Worm (Caenorhabditis elegans) whole organism, L2 larva: Measurements from ENCODE around the gene Y54H5A.2.
A peak's percentile ranks its signal among the peaks of the same experiment; 100 is the strongest.

ENCODE experiments used
- C34F6.9 ChIP-seq: fragments of 150-350 bp; optimal IDR thresholded peaks from 2 replicates; lab custom pipeline; 2014; ENCODE audit warnings: missing biosample characterization, missing genetic modification characterization
- F13H6.1 ChIP-seq: sonication (generic microtip); optimal IDR thresholded peaks from 2 replicates; lab custom pipeline; 2016; ENCODE audit warnings: missing genetic modification characterization, missing compliant biosample characterization
- R02D3.7 ChIP-seq: fragments of 150-350 bp; optimal IDR thresholded peaks from 2 replicates; lab custom pipeline; 2014; ENCODE audit warnings: missing biosample characterization, missing genetic modification characterization
- ZK546.5 ChIP-seq: sonication (generic microtip); optimal IDR thresholded peaks from 2 replicates; lab custom pipeline; 2017; ENCODE audit warnings: missing biosample characterization, missing genetic modification characterization
- alr-1 ChIP-seq: fragments of 150-350 bp; optimal IDR thresholded peaks from 2 replicates; lab custom pipeline; 2014; ENCODE audit warnings: missing biosample characterization, missing genetic modification characterization
- aly-2 ChIP-seq: fragments of 150-350 bp; optimal IDR thresholded peaks from 2 replicates; lab custom pipeline; 2014; ENCODE audit warnings: missing biosample characterization, missing genetic modification characterization
- ama-1 ChIP-seq: fragments of 150-350 bp; optimal IDR thresholded peaks from 2 replicates; lab custom pipeline; 2018; ENCODE audit warnings: inconsistent platforms
- blmp-1 ChIP-seq: sonication (generic microtip); optimal IDR thresholded peaks from 2 replicates; lab custom pipeline; 2017; ENCODE audit warnings: missing genetic modification characterization, mild to moderate bottlenecking, missing compliant biosample characterization, antibody characterized with exemption, moderate library complexity; ENCODE audit not compliant: insufficient read depth
- ceh-16 ChIP-seq: fragments of 150-350 bp; optimal IDR thresholded peaks from 2 replicates; lab custom pipeline; 2014; ENCODE audit warnings: missing biosample characterization, missing genetic modification characterization
- ceh-82 ChIP-seq: fragments of 150-350 bp; optimal IDR thresholded peaks from 2 replicates; lab custom pipeline; 2014; ENCODE audit warnings: missing biosample characterization, missing genetic modification characterization
- crh-2 ChIP-seq: sonication (generic microtip); optimal IDR thresholded peaks from 2 replicates; lab custom pipeline; 2017; ENCODE audit warnings: missing biosample characterization, missing genetic modification characterization
- dmd-4 ChIP-seq: sonication (generic microtip); optimal IDR thresholded peaks from 2 replicates; lab custom pipeline; 2017; ENCODE audit warnings: missing biosample characterization, missing genetic modification characterization
- fos-1 ChIP-seq: fragments of 150-350 bp; optimal IDR thresholded peaks from 2 replicates; lab custom pipeline; 2014; ENCODE audit warnings: missing biosample characterization, missing genetic modification characterization
- gmeb-1 ChIP-seq: fragments of 150-350 bp; optimal IDR thresholded peaks from 2 replicates; lab custom pipeline; 2014; ENCODE audit warnings: missing biosample characterization, missing genetic modification characterization
- lin-11 ChIP-seq: fragments of 150-350 bp; sonication (generic microtip); optimal IDR thresholded peaks from 2 replicates; lab custom pipeline; 2014; ENCODE audit warnings: missing biosample characterization, missing genetic modification characterization, inconsistent platforms, mixed read lengths
- lin-13 ChIP-seq: fragments of 150-350 bp; optimal IDR thresholded peaks from 2 replicates; lab custom pipeline; 2014; ENCODE audit warnings: missing biosample characterization, missing genetic modification reagents, missing genetic modification characterization
- lsy-2 ChIP-seq, 2 experiments: fragments of 150-350 bp in 1 of 2; sonication (generic microtip) in 1 of 2; optimal IDR thresholded peaks; 2 replicates each; lab custom pipeline; 2014 to 2017; ENCODE audit warnings: missing biosample characterization in 2 of 2, missing genetic modification characterization in 2 of 2
- mab-5 ChIP-seq: fragments of 150-350 bp; optimal IDR thresholded peaks from 2 replicates; lab custom pipeline; 2014; ENCODE audit warnings: missing biosample characterization, missing genetic modification characterization
- mbf-1 ChIP-seq: sonication (generic microtip); optimal IDR thresholded peaks from 2 replicates; lab custom pipeline; 2017; ENCODE audit warnings: missing biosample characterization, missing genetic modification characterization
- mdl-1 ChIP-seq, 2 experiments: fragments of 150-350 bp in 1 of 2; sonication (generic microtip) in 1 of 2; optimal IDR thresholded peaks; 2 replicates each; lab custom pipeline; 2017; ENCODE audit warnings: missing biosample characterization in 2 of 2, missing genetic modification characterization in 2 of 2
- nhr-10 ChIP-seq: sonication (generic microtip); optimal IDR thresholded peaks from 2 replicates; lab custom pipeline; 2017; ENCODE audit warnings: missing biosample characterization, missing genetic modification characterization
- nhr-11 ChIP-seq: fragments of 150-350 bp; optimal IDR thresholded peaks from 2 replicates; lab custom pipeline; 2014; ENCODE audit warnings: missing biosample characterization, missing genetic modification characterization
- nhr-12 ChIP-seq: fragments of 150-350 bp; optimal IDR thresholded peaks from 2 replicates; lab custom pipeline; 2014; ENCODE audit warnings: missing biosample characterization, missing genetic modification characterization
- nhr-129 ChIP-seq: fragments of 150-350 bp; optimal IDR thresholded peaks from 2 replicates; lab custom pipeline; 2014; ENCODE audit warnings: missing biosample characterization, missing genetic modification characterization
- nhr-21 ChIP-seq: fragments of 150-350 bp; optimal IDR thresholded peaks from 2 replicates; lab custom pipeline; 2014; ENCODE audit warnings: missing biosample characterization, missing genetic modification characterization
- nhr-23 ChIP-seq: fragments of 150-350 bp; optimal IDR thresholded peaks from 2 replicates; lab custom pipeline; 2014; ENCODE audit warnings: missing biosample characterization, missing genetic modification reagents, missing genetic modification characterization
- nhr-237 ChIP-seq: fragments of 150-350 bp; optimal IDR thresholded peaks from 2 replicates; lab custom pipeline; 2014; ENCODE audit warnings: missing biosample characterization, missing genetic modification characterization
- nhr-25 ChIP-seq: fragments of 150-350 bp; sonication (generic microtip); optimal IDR thresholded peaks from 3 replicates; lab custom pipeline; 2014; ENCODE audit warnings: missing biosample characterization, missing genetic modification characterization
- nhr-6 ChIP-seq: fragments of 150-350 bp; optimal IDR thresholded peaks from 2 replicates; lab custom pipeline; 2014; ENCODE audit warnings: missing biosample characterization, missing genetic modification characterization
- peb-1 ChIP-seq: fragments of 150-350 bp; optimal IDR thresholded peaks from 2 replicates; lab custom pipeline; 2014; ENCODE audit warnings: missing biosample characterization, missing genetic modification characterization
- skn-1 ChIP-seq: sonication (generic microtip); optimal IDR thresholded peaks from 2 replicates; lab custom pipeline; 2017; ENCODE audit warnings: missing biosample characterization, missing genetic modification characterization
- sma-3 ChIP-seq: sonication (generic microtip); optimal IDR thresholded peaks from 2 replicates; lab custom pipeline; 2016; ENCODE audit warnings: missing genetic modification reagents, missing genetic modification characterization, missing compliant biosample characterization
- snpc-4 ChIP-seq: fragments of 150-350 bp; optimal IDR thresholded peaks from 2 replicates; lab custom pipeline; 2014; ENCODE audit warnings: missing biosample characterization, missing genetic modification characterization
- unc-39 ChIP-seq: fragments of 150-350 bp; optimal IDR thresholded peaks from 2 replicates; lab custom pipeline; 2014; ENCODE audit warnings: missing biosample characterization, missing genetic modification characterization
- zag-1 ChIP-seq: fragments of 150-350 bp; optimal IDR thresholded peaks from 2 replicates; lab custom pipeline; 2014; ENCODE audit warnings: missing biosample characterization, missing genetic modification characterization
- ztf-11 ChIP-seq: sonication (generic microtip); optimal IDR thresholded peaks from 2 replicates; lab custom pipeline; 2017; ENCODE audit warnings: missing biosample characterization, missing genetic modification characterization
- ztf-4 ChIP-seq: fragments of 150-350 bp; optimal IDR thresholded peaks from 2 replicates; lab custom pipeline; 2014; ENCODE audit warnings: missing biosample characterization, missing genetic modification characterization

The Y54H5A.2 gene

DNA sequence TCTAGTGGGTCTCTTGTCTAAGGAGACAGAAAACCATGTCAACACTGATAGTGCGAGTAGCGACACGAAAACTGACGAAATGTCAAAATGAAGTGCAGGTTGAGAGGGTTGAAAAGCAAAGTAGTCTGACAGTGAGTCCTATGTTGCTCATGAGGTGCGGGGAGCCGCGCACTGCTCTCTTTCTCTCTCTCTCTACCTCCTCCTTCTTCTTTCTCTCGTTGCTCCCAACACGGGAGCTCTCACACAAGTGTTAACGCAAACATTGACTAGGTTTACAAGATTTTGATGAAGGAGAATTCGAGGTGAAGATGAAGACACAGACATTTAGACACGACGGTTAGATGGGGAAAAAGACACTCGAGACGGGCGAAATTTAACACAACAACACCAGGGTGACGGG, 20.1 kb downstream of the Y54H5A.2 start:
- TF ChIP-seq F13H6.1 (tag; lab: Kevin White, UChicago) (peak; percentile 49), blmp-1 (no peak), unc-39 (tag; lab: Kevin White, UChicago) (no peak), mbf-1 (no peak), nhr-12 (tag; lab: Kevin White, UChicago) (no peak), nhr-129 (tag; lab: Kevin White, UChicago) (peak; percentile 43)

DNA sequence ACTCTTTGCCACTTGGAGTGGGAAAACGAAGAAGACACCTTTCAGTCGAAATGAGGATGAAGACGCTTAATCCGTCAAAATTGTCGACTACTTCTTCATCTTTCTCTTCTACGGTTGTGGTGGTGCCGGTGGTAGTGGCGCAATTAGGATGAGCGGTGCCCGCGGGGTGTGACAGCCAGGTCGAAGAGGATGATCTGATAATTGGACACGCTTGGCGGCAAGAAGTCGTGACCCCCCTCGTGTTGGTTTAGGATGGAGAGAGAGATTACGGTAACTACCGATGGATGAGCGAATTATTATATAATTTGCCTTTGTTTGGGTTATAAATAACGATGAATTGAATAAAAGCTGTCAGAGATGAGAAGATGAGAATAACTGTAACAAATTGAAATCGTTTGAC, 22.4 kb downstream of the Y54H5A.2 start:
- TF ChIP-seq ama-1 (lab: Kevin White, UChicago), result no peak
- TF ChIP-seq lin-11 (tag; lab: Kevin White, UChicago), result no peak
- TF ChIP-seq lin-13 (GFP tag; lab: Kevin White, UChicago), result no peak
- TF ChIP-seq nhr-237 (tag; lab: Kevin White, UChicago), result no peak
- TF ChIP-seq snpc-4 (tag; lab: Kevin White, UChicago), result no peak
- no peak for TF ChIP-seq nhr-10 (tag; lab: Kevin White, UChicago)
- TF ChIP-seq mbf-1, result no peak
- TF ChIP-seq nhr-25 (tag; lab: Kevin White, UChicago), result no peak
- TF ChIP-seq mab-5, result no peak
- no peak for TF ChIP-seq mdl-1 (tag; optimal IDR thresholded peaks at IDR 0.05; lab: Kevin White, UChicago)
- TF ChIP-seq ceh-16, result no peak

DNA sequence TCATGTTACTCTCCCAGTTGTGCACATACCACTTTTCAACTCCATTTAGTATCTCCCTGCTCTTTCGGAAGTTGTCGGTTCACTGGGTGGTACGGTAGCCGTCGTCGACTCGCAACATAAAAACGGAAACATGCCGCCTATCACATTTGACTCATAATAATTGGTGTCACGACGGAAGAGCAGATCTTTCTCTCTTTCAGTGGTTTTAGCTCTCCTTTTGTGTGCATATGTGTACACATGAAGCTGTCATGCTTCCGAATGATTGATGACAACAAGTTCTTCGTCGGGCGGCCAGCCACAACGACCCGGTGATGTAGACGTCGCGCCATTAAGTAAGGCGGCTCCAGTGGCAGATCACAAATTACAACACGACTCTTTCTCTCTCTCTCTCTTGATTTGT, 23.6 kb downstream of the Y54H5A.2 start:
- TF ChIP-seq ama-1 (lab: Kevin White, UChicago), result no peak
- no peak for TF ChIP-seq skn-1 (tag; lab: Kevin White, UChicago)
- TF ChIP-seq gmeb-1, result no peak
- TF ChIP-seq lin-13 (GFP tag; lab: Kevin White, UChicago), result no peak
- no peak for TF ChIP-seq ztf-4 (tag; lab: Kevin White, UChicago)
- no peak for TF ChIP-seq nhr-25 (tag; lab: Kevin White, UChicago)
- TF ChIP-seq blmp-1, result no peak
- TF ChIP-seq aly-2 (tag; lab: Kevin White, UChicago), result no peak
- no peak for TF ChIP-seq ceh-16
- TF ChIP-seq ZK546.5 (tag; lab: Kevin White, UChicago), result no peak
- TF ChIP-seq nhr-6 (tag; lab: Kevin White, UChicago), result no peak
- TF ChIP-seq peb-1 (tag; lab: Kevin White, UChicago), result no peak
- TF ChIP-seq C34F6.9 (tag; lab: Kevin White, UChicago), result no peak
- no peak for TF ChIP-seq alr-1 (tag; lab: Kevin White, UChicago)

DNA sequence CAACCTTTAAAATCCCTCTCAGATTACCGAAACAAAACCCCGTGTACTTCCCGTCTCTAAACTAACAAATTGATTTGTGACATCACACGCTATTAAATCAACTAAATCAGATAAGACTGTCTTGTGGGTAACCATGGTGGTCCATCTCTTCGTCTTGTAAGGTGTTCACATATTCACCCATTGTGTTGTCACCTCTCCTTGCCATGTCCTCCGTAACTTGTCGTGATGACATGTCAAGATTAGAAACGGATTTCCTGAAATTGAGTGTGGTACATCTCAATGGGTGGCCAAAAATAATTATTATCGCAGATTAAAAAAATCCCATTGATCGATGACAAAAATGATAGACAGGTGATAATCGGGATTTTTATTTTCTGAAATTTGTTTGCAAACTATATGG, 25.0 kb downstream of the Y54H5A.2 start:
- TF ChIP-seq ceh-16, result peak; percentile 5
- TF ChIP-seq nhr-23 (tag; lab: Kevin White, UChicago), result no peak
- TF ChIP-seq zag-1 (tag; lab: Kevin White, UChicago), result no peak
- no peak for TF ChIP-seq lin-11 (tag; lab: Kevin White, UChicago)

DNA sequence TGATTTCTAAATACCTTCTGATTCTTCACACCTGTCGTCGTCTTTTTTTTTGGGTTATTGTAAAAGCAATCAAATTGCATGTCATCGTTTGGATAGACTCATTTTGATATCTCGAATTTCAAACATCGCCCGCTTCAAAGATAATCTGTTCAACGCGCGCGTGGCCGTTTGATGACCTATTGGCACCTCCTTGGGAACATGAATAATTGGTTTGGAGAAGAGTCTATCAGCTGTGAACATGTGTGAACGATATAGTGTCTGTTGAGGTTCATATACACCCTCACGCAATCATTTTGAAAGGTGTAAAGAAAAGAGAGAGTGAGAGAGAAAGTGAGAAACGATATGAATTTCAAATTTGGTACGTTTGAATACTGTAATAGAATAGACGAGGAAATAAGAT, 28.8 kb downstream of the Y54H5A.2 start:
- TF ChIP-seq R02D3.7 (tag; lab: Kevin White, UChicago), result no peak
- TF ChIP-seq lsy-2 (tag; optimal IDR thresholded peaks at IDR 0.05; lab: Kevin White, UChicago), result no peak
- TF ChIP-seq ceh-82, result no peak
- TF ChIP-seq crh-2 (tag; lab: Kevin White, UChicago), result no peak
- TF ChIP-seq alr-1 (tag; lab: Kevin White, UChicago), result no peak
- no peak for TF ChIP-seq ZK546.5 (tag; lab: Kevin White, UChicago)
- TF ChIP-seq ztf-4 (tag; lab: Kevin White, UChicago), result no peak
- TF ChIP-seq ceh-16, result no peak
- no peak for TF ChIP-seq unc-39 (tag; lab: Kevin White, UChicago)
- TF ChIP-seq nhr-11 (tag; lab: Kevin White, UChicago), result no peak
- TF ChIP-seq fos-1 (tag; lab: Kevin White, UChicago), result no peak
- TF ChIP-seq dmd-4 (tag; lab: Kevin White, UChicago), result no peak
- no peak for TF ChIP-seq sma-3
- no peak for TF ChIP-seq mab-5
- no peak for TF ChIP-seq ztf-11 (tag; lab: Kevin White, UChicago)
- TF ChIP-seq nhr-25 (tag; lab: Kevin White, UChicago), result no peak
- TF ChIP-seq nhr-21, result no peak
- no peak for TF ChIP-seq C34F6.9 (tag; lab: Kevin White, UChicago)
